Worm (Caenorhabditis elegans): ENCODE measurements around the gene dop-3.

- TF ChIP-seq him-1 (tag; optimal IDR thresholded peaks at IDR 0.05): no peak
- no peak for TF ChIP-seq W03F9.2 (tag; optimal IDR thresholded peaks at IDR 0.05)
These were observed 38.9 kb downstream of the dop-3 start for ce11 chrX:6530591-6530990.
